Fruit fly (Drosophila melanogaster): Measurements from ENCODE around the gene CG2656.

CG2656 gene

dm6 chr3R:7162356-7163289 lies 18.1 kb downstream of the CG2656 start, which contains the start of gene sas (continued):
- TF ChIP-seq Atf-2 (GFP tag; optimal IDR thresholded peaks at IDR 0.05) (no peak), salm (tag; optimal IDR thresholded peaks at IDR 0.05) (no peak), Doc3 (GFP tag; IDR thresholded peaks at IDR 0.05; ENCODE audit: partially characterized antibody) (no peak), CG16863 (GFP tag; optimal IDR thresholded peaks at IDR 0.05) (no peak), CG3281 (GFP tag; optimal IDR thresholded peaks at IDR 0.05) (no peak), CG30431 (GFP tag; optimal IDR thresholded peaks at IDR 0.05) (no peak), oc (tag; optimal IDR thresholded peaks at IDR 0.05) (peak; percentile 55), so (GFP tag; IDR thresholded peaks at IDR 0.05) (peak; percentile 26; the same call in 1 of the 3 replicates), lab (GFP tag; optimal IDR thresholded peaks at IDR 0.05) (no peak), tx (GFP tag; optimal IDR thresholded peaks at IDR 0.05) (no peak), CG6765 (GFP tag; optimal IDR thresholded peaks at IDR 0.05) (no peak), CG14667 (GFP tag; IDR thresholded peaks at IDR 0.05) (no peak), stc (GFP tag; IDR thresholded peaks at IDR 0.05) (peak; percentile 13; the same call in 1 of the 2 replicates), sob (GFP tag; IDR thresholded peaks at IDR 0.05) (no peak), Dip3 (GFP tag; optimal IDR thresholded peaks at IDR 0.05) (no peak), sima (GFP tag; optimal IDR thresholded peaks at IDR 0.05) (no peak), CG2129 (GFP tag; IDR thresholded peaks at IDR 0.05; ENCODE audit: partially characterized antibody) (no peak), CG8089 (GFP tag; optimal IDR thresholded peaks at IDR 0.05) (no peak), CG1233 (GFP tag; optimal IDR thresholded peaks at IDR 0.05) (no peak), Opbp (GFP tag; IDR thresholded peaks at IDR 0.05; ENCODE audit: partially characterized antibody) (0 out of 3 replicates have a peak, but pooled peaks have one; percentile 48), CG8388 (GFP tag; optimal IDR thresholded peaks at IDR 0.05) (no peak)

- TF ChIP-seq yki (optimal IDR thresholded peaks at IDR 0.05): no peak
- peak; percentile 8 for TF ChIP-seq oc (tag; optimal IDR thresholded peaks at IDR 0.05)
- TF ChIP-seq Rfx (GFP tag; IDR thresholded peaks at IDR 0.05): 0 out of 2 replicates have a peak, but pooled peaks have one; percentile 20
- TF ChIP-seq Doc2 (GFP tag; IDR thresholded peaks at IDR 0.05): no peak
- TF ChIP-seq Rx (GFP tag; IDR thresholded peaks at IDR 0.05): peak; percentile 5; the same call in 1 of the 2 replicates
- TF ChIP-seq pho (GFP tag; optimal IDR thresholded peaks at IDR 0.05): no peak
- no peak for TF ChIP-seq CoRest (tag; optimal IDR thresholded peaks at IDR 0.05)
- TF ChIP-seq lab (GFP tag; optimal IDR thresholded peaks at IDR 0.05): no peak
- no peak for TF ChIP-seq tap (tag; optimal IDR thresholded peaks at IDR 0.05)
- TF ChIP-seq Hr78 (GFP tag; optimal IDR thresholded peaks at IDR 0.05): peak in 1 of 2 experiments; percentile 89
- TF ChIP-seq CG14014 (GFP tag; IDR thresholded peaks at IDR 0.05): no peak
- TF ChIP-seq CG4328 (GFP tag; optimal IDR thresholded peaks at IDR 0.05): no peak
- TF ChIP-seq Eip74EF (GFP tag; optimal IDR thresholded peaks at IDR 0.05): peak in 1 of 2 experiments; percentile 79
- no peak for TF ChIP-seq Ets65A (GFP tag)
- TF ChIP-seq CG5245 (GFP tag; optimal IDR thresholded peaks at IDR 0.05): no peak
- TF ChIP-seq Pdp1 (GFP tag; optimal IDR thresholded peaks at IDR 0.05): peak in 1 of 2 experiments; percentile 87
- no peak for TF ChIP-seq Fer3 (tag; optimal IDR thresholded peaks at IDR 0.05)
- TF ChIP-seq Spps (tag; optimal IDR thresholded peaks at IDR 0.05): no peak
- TF ChIP-seq sens (GFP tag): peak; percentile 19
- no peak for TF ChIP-seq CG12299 (tag; optimal IDR thresholded peaks at IDR 0.05)
- TF ChIP-seq CG15269 (tag; optimal IDR thresholded peaks at IDR 0.05): peak; percentile 12
- TF ChIP-seq sr (GFP tag; IDR thresholded peaks at IDR 0.05): 0 out of 3 replicates have a peak, but pooled peaks have one; percentile 45
- TF ChIP-seq CG1024 (GFP tag; IDR thresholded peaks at IDR 0.05): no peak
- no peak for TF ChIP-seq Sox100B (GFP tag; optimal IDR thresholded peaks at IDR 0.05)
- TF ChIP-seq CG6254 (GFP tag; optimal IDR thresholded peaks at IDR 0.05): no peak
- no peak for TF ChIP-seq phol (tag; optimal IDR thresholded peaks at IDR 0.05)
- TF ChIP-seq fu2 (GFP tag; optimal IDR thresholded peaks at IDR 0.05): no peak
- peak; percentile 16 for TF ChIP-seq CG12769 (tag; optimal IDR thresholded peaks at IDR 0.05)
- no peak for TF ChIP-seq so (GFP tag; IDR thresholded peaks at IDR 0.05)
- TF ChIP-seq ap (GFP tag; IDR thresholded peaks at IDR 0.05): no peak
Measured at dm6 chr3R:7169927-7170326, 25.4 kb downstream of the CG2656 start.
